Fruit fly (Drosophila melanogaster) whole organism, prepupa: Measurements from ENCODE around the gene lectin-37Db.

Source experiments
- Blimp-1 ChIP-seq: fragments of 200-800 bp; sonication (Bioruptor generic); optimal IDR thresholded peaks from 3 replicates; lab custom pipeline; 2017; ENCODE audit warnings: missing biosample characterization, missing genetic modification characterization, mild to moderate bottlenecking, moderate library complexity, missing genetic modification reagents
- CG10631 ChIP-seq: fragments of 200-800 bp; sonication (Bioruptor generic); optimal IDR thresholded peaks from 2 replicates; lab custom pipeline; 2016; ENCODE audit warnings: missing biosample characterization, missing genetic modification characterization
- CG10669 ChIP-seq: fragments of 200-800 bp; sonication (Bioruptor generic); optimal IDR thresholded peaks from 3 replicates; lab custom pipeline; 2018; ENCODE audit warnings: missing biosample characterization, mild to moderate bottlenecking, missing genetic modification characterization, moderate library complexity
- CG11294 ChIP-seq: fragments of 200-800 bp; sonication (Bioruptor generic); IDR thresholded peaks from 2 replicates; pipeline ENCODE4 v1.3.6; 2022; ENCODE audit warnings: missing biosample characterization, missing genetic modification characterization
- CG11762 ChIP-seq: fragments of 200-800 bp; sonication (Bioruptor generic); optimal IDR thresholded peaks from 3 replicates; lab custom pipeline; 2016; ENCODE audit warnings: missing biosample characterization, missing genetic modification characterization; ENCODE audit not compliant: insufficient read depth
- CG15336 ChIP-seq: fragments of 200-800 bp; sonication (Bioruptor generic); IDR thresholded peaks from 2 replicates; pipeline ENCODE4 v1.3.6; 2022; ENCODE audit warnings: missing biosample characterization, missing genetic modification characterization
- CG1621 ChIP-seq: fragments of 200-800 bp; sonication (Bioruptor generic); optimal IDR thresholded peaks from 3 replicates; lab custom pipeline; 2018; ENCODE audit warnings: missing biosample characterization, mild to moderate bottlenecking, missing genetic modification characterization
- CG3032 ChIP-seq: fragments of 200-800 bp; optimal IDR thresholded peaks from 2 replicates; lab custom pipeline; 2019; ENCODE audit warnings: missing biosample characterization, mild to moderate bottlenecking, missing genetic modification characterization, moderate library complexity
- CG32006 ChIP-seq: fragments of 200-800 bp; sonication (Bioruptor generic); optimal IDR thresholded peaks from 3 replicates; lab custom pipeline; 2017; ENCODE audit warnings: missing biosample characterization, mild to moderate bottlenecking, missing genetic modification characterization
- CG34406 ChIP-seq: fragments of 200-800 bp; sonication (Bioruptor generic); optimal IDR thresholded peaks from 3 replicates; lab custom pipeline; 2016; ENCODE audit warnings: missing biosample characterization, missing genetic modification characterization
- CG4318 ChIP-seq: fragments of 200-800 bp; sonication (Bioruptor generic); optimal IDR thresholded peaks from 3 replicates; lab custom pipeline; 2017; ENCODE audit warnings: missing biosample characterization, mild to moderate bottlenecking, missing genetic modification characterization
- CG6163 ChIP-seq: fragments of 200-800 bp; sonication (Bioruptor generic); IDR thresholded peaks from 3 replicates; pipeline ENCODE4 v1.3.6; 2022; ENCODE audit warnings: missing biosample characterization, missing genetic modification characterization
- CG6276 ChIP-seq: fragments of 200-800 bp; sonication (Bioruptor generic); optimal IDR thresholded peaks from 2 replicates; lab custom pipeline; 2017; ENCODE audit warnings: missing biosample characterization, mild to moderate bottlenecking, missing genetic modification characterization
- CG6792 ChIP-seq: fragments of 200-800 bp; sonication (Bioruptor generic); optimal IDR thresholded peaks from 3 replicates; lab custom pipeline; 2016; ENCODE audit warnings: missing biosample characterization, missing genetic modification characterization
- CG6808 ChIP-seq: fragments of 200-800 bp; sonication (Bioruptor generic); optimal IDR thresholded peaks from 3 replicates; lab custom pipeline; 2017; ENCODE audit warnings: missing biosample characterization, missing genetic modification characterization, mild to moderate bottlenecking, moderate library complexity, missing genetic modification reagents
- CG7368 ChIP-seq: fragments of 200-800 bp; sonication (Bioruptor generic); optimal IDR thresholded peaks from 3 replicates; lab custom pipeline; 2016; ENCODE audit warnings: missing biosample characterization, missing genetic modification characterization
- CG8119 ChIP-seq: fragments of 200-800 bp; sonication (Bioruptor generic); IDR thresholded peaks from 3 replicates; pipeline ENCODE4 v1.3.6; 2022; ENCODE audit warnings: missing biosample characterization, missing genetic modification characterization
- CG8319 ChIP-seq: fragments of 200-800 bp; sonication (Bioruptor generic); optimal IDR thresholded peaks from 3 replicates; lab custom pipeline; 2016; ENCODE audit warnings: missing biosample characterization, missing genetic modification characterization
- CG9139 ChIP-seq: fragments of 200-800 bp; sonication (Bioruptor generic); optimal IDR thresholded peaks from 3 replicates; lab custom pipeline; 2017; ENCODE audit warnings: missing biosample characterization, mild to moderate bottlenecking, missing genetic modification characterization
- Eip75B ChIP-seq: fragments of 200-800 bp; sonication (Bioruptor generic); optimal IDR thresholded peaks from 3 replicates; lab custom pipeline; 2016; ENCODE audit warnings: missing biosample characterization, missing genetic modification characterization
- Eip78C ChIP-seq: fragments of 200-800 bp; sonication (Bioruptor generic); peaks from one replicate; lab custom pipeline; 2016; ENCODE audit warnings: missing biosample characterization, missing genetic modification characterization
- Eip93F ChIP-seq: fragments of 200-800 bp; sonication (Bioruptor generic); optimal IDR thresholded peaks from 2 replicates; lab custom pipeline; 2016; ENCODE audit warnings: missing biosample characterization, mild to moderate bottlenecking, missing genetic modification characterization
- Ets21C ChIP-seq: fragments of 200-800 bp; sonication (Bioruptor generic); optimal IDR thresholded peaks from 3 replicates; lab custom pipeline; 2016; ENCODE audit warnings: missing biosample characterization, missing genetic modification characterization
- Gug ChIP-seq: fragments of 200-800 bp; sonication (Bioruptor generic); IDR thresholded peaks from 2 replicates; pipeline ENCODE4 v1.3.6; 2022; ENCODE audit warnings: missing biosample characterization, missing genetic modification characterization
- Hr38 ChIP-seq: sonication (Bioruptor generic); optimal IDR thresholded peaks from 2 replicates; lab custom pipeline; 2016; ENCODE audit warnings: missing biosample characterization, missing genetic modification characterization
- Hr39 ChIP-seq: fragments of 200-800 bp; sonication (Bioruptor generic); optimal IDR thresholded peaks from 2 replicates; lab custom pipeline; 2016; ENCODE audit warnings: missing biosample characterization, missing genetic modification characterization
- Hr4 ChIP-seq: fragments of 200-800 bp; sonication (Bioruptor generic); optimal IDR thresholded peaks from 3 replicates; lab custom pipeline; 2016; ENCODE audit warnings: missing biosample characterization, missing genetic modification characterization
- Lpt ChIP-seq: fragments of 200-800 bp; sonication (Bioruptor generic); optimal IDR thresholded peaks from 3 replicates; lab custom pipeline; 2016; ENCODE audit warnings: missing biosample characterization, missing genetic modification characterization
- Met ChIP-seq: fragments of 200-800 bp; sonication (Bioruptor generic); optimal IDR thresholded peaks from 3 replicates; lab custom pipeline; 2016; ENCODE audit warnings: missing biosample characterization, missing genetic modification characterization
- OdsH ChIP-seq: fragments of 200-800 bp; sonication (Bioruptor generic); optimal IDR thresholded peaks from 3 replicates; lab custom pipeline; 2016; ENCODE audit warnings: missing biosample characterization, missing genetic modification characterization
- Sox102F ChIP-seq: fragments of 200-800 bp; sonication (Bioruptor generic); optimal IDR thresholded peaks from 2 replicates; lab custom pipeline; 2016; ENCODE audit warnings: missing biosample characterization, mild to moderate bottlenecking, missing genetic modification characterization
- Sox14 ChIP-seq: fragments of 200-800 bp; sonication (Bioruptor generic); optimal IDR thresholded peaks from 3 replicates; lab custom pipeline; 2016; ENCODE audit warnings: missing biosample characterization, missing genetic modification characterization
- Sox15 ChIP-seq: fragments of 200-800 bp; sonication (Bioruptor generic); optimal IDR thresholded peaks from 3 replicates; lab custom pipeline; 2016; ENCODE audit warnings: missing biosample characterization, missing genetic modification characterization
- achi ChIP-seq: fragments of 200-800 bp; sonication (Bioruptor generic); optimal IDR thresholded peaks from 3 replicates; lab custom pipeline; 2016; ENCODE audit warnings: missing biosample characterization, missing genetic modification characterization
- acj6 ChIP-seq: fragments of 200-800 bp; sonication (Bioruptor generic); optimal IDR thresholded peaks from 3 replicates; lab custom pipeline; 2016; ENCODE audit warnings: missing biosample characterization, missing genetic modification characterization
- cyc ChIP-seq: fragments of 200-800 bp; sonication (Bioruptor generic); optimal IDR thresholded peaks from 3 replicates; lab custom pipeline; 2016; ENCODE audit warnings: missing biosample characterization, missing genetic modification characterization
- dac ChIP-seq: fragments of 200-800 bp; sonication (Bioruptor generic); optimal IDR thresholded peaks from 2 replicates; lab custom pipeline; 2017; ENCODE audit warnings: missing biosample characterization, mild to moderate bottlenecking, missing genetic modification characterization
- dsx ChIP-seq: fragments of 200-800 bp; optimal IDR thresholded peaks from 3 replicates; lab custom pipeline; 2019; ENCODE audit warnings: missing biosample characterization, mild to moderate bottlenecking, missing genetic modification characterization, moderate library complexity; ENCODE audit not compliant: poor library complexity, severe bottlenecking
- esn ChIP-seq: fragments of 200-800 bp; sonication (Bioruptor generic); optimal IDR thresholded peaks from 2 replicates; lab custom pipeline; 2016; ENCODE audit warnings: missing biosample characterization, mild to moderate bottlenecking, missing genetic modification characterization, moderate library complexity
- fd59A ChIP-seq: fragments of 200-800 bp; sonication (Bioruptor generic); optimal IDR thresholded peaks from 2 replicates; lab custom pipeline; 2017; ENCODE audit warnings: missing biosample characterization, mild to moderate bottlenecking, missing genetic modification characterization, missing genetic modification reagents
- fd85E ChIP-seq: fragments of 200-800 bp; sonication (Bioruptor generic); optimal IDR thresholded peaks from 3 replicates; lab custom pipeline; 2016; ENCODE audit warnings: missing biosample characterization, missing genetic modification characterization
- fkh ChIP-seq: fragments of 200-800 bp; sonication (Bioruptor generic); optimal IDR thresholded peaks from 3 replicates; lab custom pipeline; 2017; ENCODE audit warnings: missing biosample characterization, mild to moderate bottlenecking, missing genetic modification characterization, moderate library complexity
- lz ChIP-seq: fragments of 200-800 bp; sonication (Bioruptor generic); optimal IDR thresholded peaks from 3 replicates; lab custom pipeline; 2016; ENCODE audit warnings: missing biosample characterization, missing genetic modification characterization
- salr ChIP-seq, 2 experiments: fragments of 200-800 bp; sonication (Bioruptor generic); optimal IDR thresholded peaks; 3 replicates each; lab custom pipeline; 2016 to 2018; ENCODE audit warnings: missing biosample characterization in 2 of 2, missing genetic modification characterization in 2 of 2, mild to moderate bottlenecking in 1 of 2
- vri ChIP-seq: fragments of 200-800 bp; sonication (Bioruptor generic); optimal IDR thresholded peaks from 3 replicates; lab custom pipeline; 2016; ENCODE audit warnings: missing biosample characterization, mild to moderate bottlenecking, missing genetic modification characterization

Gene lectin-37Db

dm6 chr2L:19415133-19415532 is 3.7 kb upstream of the lectin-37Db start:
- TF ChIP-seq Hr38 (GFP tag; lab: Kevin White, UChicago) (no peak), CG6808 (GFP tag; lab: Kevin White, UChicago) (no peak), achi (GFP tag; lab: Kevin White, UChicago) (no peak), Lpt (GFP tag; lab: Kevin White, UChicago) (no peak), Hr4 (GFP tag; lab: Kevin White, UChicago) (no peak), CG8319 (GFP tag; lab: Kevin White, UChicago) (no peak), CG6792 (GFP tag; lab: Kevin White, UChicago) (no peak), Hr39 (no peak), CG32006 (no peak), Blimp-1 (GFP tag; lab: Kevin White, UChicago) (no peak), CG4318 (no peak), Ets21C (GFP tag; lab: Kevin White, UChicago) (no peak)
- TF ChIP-seq, all 60 proteins: peak for 0

dm6 chr2L:19415859-19416258 is 3.0 kb upstream of the lectin-37Db start:
- TF ChIP-seq CG15336 (0 out of 2 replicates have a peak, but pooled peaks have one; percentile 31), Eip78C (GFP tag; lab: Kevin White, UChicago) (peak; percentile 17), Lpt (GFP tag; lab: Kevin White, UChicago) (no peak), Hr4 (GFP tag; lab: Kevin White, UChicago) (no peak)

DNA sequence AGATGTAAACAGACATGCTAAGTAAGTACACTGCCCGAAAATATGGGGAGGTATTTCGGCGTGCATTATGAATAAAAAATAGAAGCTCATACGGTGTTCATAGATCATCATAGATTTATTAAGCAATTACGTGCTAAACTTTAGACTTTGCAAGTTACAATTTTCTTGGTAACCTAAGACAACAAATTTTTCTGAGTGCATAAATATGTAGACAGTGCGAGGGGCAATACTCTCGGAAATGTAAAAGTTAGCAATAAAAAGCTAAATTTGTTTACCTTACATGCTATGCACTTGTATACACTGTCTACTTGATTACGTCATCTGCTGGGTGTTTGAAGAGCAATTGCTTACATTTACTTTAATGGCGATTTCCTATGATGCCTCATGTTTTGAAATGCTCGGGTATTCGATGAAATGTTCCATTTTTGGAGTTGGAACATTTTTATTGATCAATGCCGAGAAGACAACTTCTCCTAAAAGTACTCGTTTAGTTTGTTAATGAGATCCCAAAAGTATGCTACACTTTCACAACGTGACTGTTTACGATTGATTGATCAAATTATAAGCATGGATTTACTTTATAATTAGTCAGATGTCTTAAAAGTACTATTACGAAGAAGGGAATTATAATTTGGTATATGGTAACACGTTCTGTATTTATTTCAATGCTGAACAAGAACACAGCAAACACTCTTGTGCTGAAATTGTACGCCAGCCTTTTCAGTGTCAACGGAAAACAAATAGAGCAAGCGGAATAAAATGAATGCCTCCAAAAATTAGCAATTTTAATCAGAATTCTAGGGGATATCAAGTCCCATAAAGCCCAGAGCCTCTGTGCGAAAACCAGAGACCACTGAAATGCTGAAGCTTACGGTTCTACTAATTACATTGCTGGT is 2.0 kb upstream of the lectin-37Db start, which contains the start of gene Lectin-galC1:
Gene Lectin-galC1, plus strand, starts transcription at position 846 of the 896 bp plus-strand sequence.
- peak; percentile 84 for TF ChIP-seq CG11294 (GFP tag; lab: Robert Waterston, UW)
- TF ChIP-seq OdsH (GFP tag; lab: Kevin White, UChicago) = peak; percentile 78
- TF ChIP-seq fkh (GFP tag; lab: Kevin White, UChicago) = peak; percentile 77
- TF ChIP-seq salr (GFP tag; optimal IDR thresholded peaks at IDR 0.05; lab: Kevin White, UChicago) = peak in 1 of 2 experiments; percentile 33
- no peak for TF ChIP-seq fd59A (GFP tag; lab: Kevin White, UChicago)
- TF ChIP-seq CG7368 (GFP tag; lab: Kevin White, UChicago) = no peak
- peak; percentile 32 for TF ChIP-seq dac (GFP tag; lab: Kevin White, UChicago)
- no peak for TF ChIP-seq Met (GFP tag; lab: Kevin White, UChicago)
- TF ChIP-seq CG34406 = no peak
- TF ChIP-seq Lpt (GFP tag; lab: Kevin White, UChicago) = peak; percentile 66
- TF ChIP-seq cyc (GFP tag; lab: Kevin White, UChicago) = no peak
- no peak for TF ChIP-seq Sox102F (GFP tag; lab: Kevin White, UChicago)
- TF ChIP-seq fd85E (GFP tag; lab: Kevin White, UChicago) = no peak
- peak; percentile 74; the same call in 2 of the 3 replicates for TF ChIP-seq CG8119 (GFP tag; lab: Robert Waterston, UW)
- peak; percentile 4 for TF ChIP-seq CG10669 (GFP tag; lab: Kevin White, UChicago)
- peak; percentile 66 for TF ChIP-seq Gug (GFP tag; lab: Robert Waterston, UW)
- no peak for TF ChIP-seq vri (GFP tag; lab: Kevin White, UChicago)
- TF ChIP-seq Eip93F (GFP tag; lab: Kevin White, UChicago) = no peak
- TF ChIP-seq CG3032 (tag; lab: Kevin White, UChicago) = no peak
- peak; percentile 35 for TF ChIP-seq CG11762 (GFP tag; lab: Kevin White, UChicago)
- peak; percentile 30 for TF ChIP-seq lz (GFP tag; lab: Kevin White, UChicago)
- TF ChIP-seq Eip78C (GFP tag; lab: Kevin White, UChicago) = peak; percentile 76
- peak; percentile 79 for TF ChIP-seq CG6163 (GFP tag; lab: Robert Waterston, UW)
- peak; percentile 80 for TF ChIP-seq Hr4 (GFP tag; lab: Kevin White, UChicago)
- TF ChIP-seq dsx (GFP tag; lab: Kevin White, UChicago) = no peak
- TF ChIP-seq CG6276 (GFP tag; lab: Kevin White, UChicago) = peak; percentile 61
- TF ChIP-seq CG1621 (tag; lab: Kevin White, UChicago) = no peak
- peak; percentile 21 for TF ChIP-seq esn (GFP tag; lab: Kevin White, UChicago)
- TF ChIP-seq CG32006 = peak; percentile 82
- no peak for TF ChIP-seq CG6808 (GFP tag; lab: Kevin White, UChicago)
- peak; percentile 37 for TF ChIP-seq Eip75B
- TF ChIP-seq Sox14 (GFP tag; lab: Kevin White, UChicago) = peak; percentile 50
- peak; percentile 33 for TF ChIP-seq CG10631
- no peak for TF ChIP-seq CG9139 (GFP tag; lab: Kevin White, UChicago)
- TF ChIP-seq Ets21C (GFP tag; lab: Kevin White, UChicago) = no peak
- TF ChIP-seq Sox15 = no peak
- TF ChIP-seq acj6 = peak; percentile 49
- peak; percentile 28 for TF ChIP-seq Hr39
